Worm (Caenorhabditis elegans) whole organism, midembryonic: ENCODE measurements around the gene F10B5.2.

Experiments used
- flt-1 ChIP-seq: fragments of 200-800 bp; sonication (Bioruptor generic); IDR thresholded peaks from 2 replicates; pipeline ENCODE4 v1.3.6; 2022; ENCODE audit warnings: missing genetic modification characterization, missing compliant biosample characterization
- tab-1 ChIP-seq: fragments of 200-800 bp; sonication (Bioruptor generic); IDR thresholded peaks from 2 replicates; pipeline ENCODE4 v1.3.6; 2022; ENCODE audit warnings: missing genetic modification characterization, missing compliant biosample characterization

- TF ChIP-seq tab-1 (GFP tag; lab: Robert Waterston, UW), result no peak
- no peak for TF ChIP-seq flt-1
Observed at ce11 chrII:8162120-8162648, 17.6 kb downstream of the F10B5.2 start, which contains the start of the genes emb-27 and rrf-3.
